Worm (Caenorhabditis elegans) whole organism, mixed stage, embryonic: ENCODE measurements around the gene C07A4.2.

Source experiments
- M03D4.4 ChIP-seq: sonication (generic microtip); optimal IDR thresholded peaks from 2 replicates; lab custom pipeline; 2017; ENCODE audit warnings: mild to moderate bottlenecking, missing genetic modification characterization, missing compliant biosample characterization
- ceh-83 ChIP-seq: fragments of 200-800 bp; sonication (Bioruptor generic); optimal IDR thresholded peaks from 2 replicates; lab custom pipeline; 2018; ENCODE audit warnings: mild to moderate bottlenecking, missing genetic modification characterization, missing compliant biosample characterization
- cnd-1 ChIP-seq: fragments of 200-800 bp; sonication (Bioruptor generic); optimal IDR thresholded peaks from 2 replicates; lab custom pipeline; 2018; ENCODE audit warnings: mild to moderate bottlenecking, missing genetic modification characterization, missing compliant biosample characterization
- elt-3 ChIP-seq: fragments of 150-350 bp; optimal IDR thresholded peaks from 2 replicates; lab custom pipeline; 2014; ENCODE audit warnings: missing biosample characterization, missing genetic modification characterization
- lsy-2 ChIP-seq: fragments of 150-350 bp; optimal IDR thresholded peaks from 2 replicates; lab custom pipeline; 2014; ENCODE audit warnings: missing biosample characterization, missing genetic modification characterization
- mep-1 ChIP-seq: fragments of 150-350 bp; optimal IDR thresholded peaks from 2 replicates; lab custom pipeline; 2017; ENCODE audit warnings: missing biosample characterization, missing genetic modification reagents, missing genetic modification characterization, inconsistent platforms
- nhr-237 ChIP-seq: fragments of 150-350 bp; optimal IDR thresholded peaks from 2 replicates; lab custom pipeline; 2014; ENCODE audit warnings: missing biosample characterization, missing genetic modification characterization
- nhr-76 ChIP-seq: sonication (generic microtip); optimal IDR thresholded peaks from 2 replicates; lab custom pipeline; 2017; ENCODE audit warnings: missing biosample characterization, missing genetic modification characterization
- ztf-11 ChIP-seq: fragments of 150-350 bp; optimal IDR thresholded peaks from 2 replicates; lab custom pipeline; 2014; ENCODE audit warnings: missing biosample characterization, missing genetic modification characterization

ce11 chrX:10168534-10168933 lies 3.5 kb upstream of the C07A4.2 start:
- no peak for TF ChIP-seq ceh-83 (GFP tag; lab: Kevin White, UChicago)
- no peak for TF ChIP-seq cnd-1 (tag; lab: Kevin White, UChicago)
- TF ChIP-seq lsy-2 (tag; lab: Kevin White, UChicago) = no peak
- TF ChIP-seq elt-3 = no peak
- TF ChIP-seq ztf-11 = no peak
- TF ChIP-seq nhr-237 (tag; lab: Kevin White, UChicago) = no peak
- no peak for TF ChIP-seq mep-1 (tag; lab: Kevin White, UChicago)
- TF ChIP-seq nhr-76 = no peak
- no peak for TF ChIP-seq M03D4.4 (tag; lab: Kevin White, UChicago)
